Worm (Caenorhabditis elegans) whole organism, L1 larva: ENCODE results near the gene F53G2.3.

Experiments
- ceh-63 ChIP-seq: fragments of 200-800 bp; sonication (Bioruptor generic); optimal IDR thresholded peaks from 2 replicates; lab custom pipeline; 2018; ENCODE audit warnings: mild to moderate bottlenecking, missing genetic modification characterization, missing compliant biosample characterization
- ces-1 ChIP-seq: fragments of 150-350 bp; optimal IDR thresholded peaks from 2 replicates; lab custom pipeline; 2014; ENCODE audit warnings: missing biosample characterization, missing genetic modification reagents, missing genetic modification characterization
- dpl-1 ChIP-seq, 3 experiments: fragments of 150-350 bp in 2 of 3; sonication (generic microtip) in 1 of 3; optimal IDR thresholded peaks; 2 replicates each; lab custom pipeline; 2014 to 2017; ENCODE audit warnings: missing biosample characterization in 3 of 3, missing genetic modification characterization in 3 of 3, missing genetic modification reagents in 3 of 3
- efl-1 ChIP-seq, 4 experiments: fragments of 150-350 bp; optimal IDR thresholded peaks in 3 of 4; peaks in 1 of 4; 1 replicate in 1 of 4; 2 replicates in 3 of 4; lab custom pipeline; 2014; ENCODE audit warnings: missing biosample characterization in 2 of 4, missing genetic modification characterization in 2 of 4, missing genetic modification reagents in 2 of 4
- egl-13 ChIP-seq: sonication (generic microtip); optimal IDR thresholded peaks from 2 replicates; lab custom pipeline; 2016; ENCODE audit warnings: missing genotype, missing genetic modification reagents, missing genetic modification characterization, missing compliant biosample characterization
- fos-1 ChIP-seq: fragments of 150-350 bp; optimal IDR thresholded peaks from 2 replicates; lab custom pipeline; 2014; ENCODE audit warnings: missing biosample characterization, missing genetic modification characterization
- mdl-1 ChIP-seq, 2 experiments: fragments of 150-350 bp; optimal IDR thresholded peaks; 2 replicates each; lab custom pipeline; 2014 to 2017; ENCODE audit warnings: missing biosample characterization in 2 of 2, missing genetic modification characterization in 2 of 2, inconsistent platforms in 1 of 2
- nhr-76 ChIP-seq: sonication (generic microtip); optimal IDR thresholded peaks from 2 replicates; lab custom pipeline; 2017; ENCODE audit warnings: missing biosample characterization, missing genetic modification characterization
- nhr-77 ChIP-seq: fragments of 150-350 bp; optimal IDR thresholded peaks from 2 replicates; lab custom pipeline; 2014; ENCODE audit warnings: missing biosample characterization, missing genetic modification characterization
- pag-3 ChIP-seq: sonication (generic microtip); optimal IDR thresholded peaks from 2 replicates; lab custom pipeline; 2017; ENCODE audit warnings: missing genetic modification characterization, mild to moderate bottlenecking, missing compliant biosample characterization, antibody characterized with exemption, borderline replicate concordance; ENCODE audit not compliant: insufficient read depth
- snpc-4 ChIP-seq: fragments of 150-350 bp; optimal IDR thresholded peaks from 2 replicates; lab custom pipeline; 2014; ENCODE audit warnings: missing biosample characterization, missing genetic modification characterization
- zag-1 ChIP-seq: fragments of 150-350 bp; optimal IDR thresholded peaks from 2 replicates; lab custom pipeline; 2014; ENCODE audit warnings: missing biosample characterization, missing genetic modification characterization

ce11 chrII:2483507-2483906, 3.3 kb downstream of the F53G2.3 start, which contains the start of gene F53G2.13:
- TF ChIP-seq nhr-76 (tag; lab: Kevin White, UChicago) (no peak), nhr-77 (tag; lab: Kevin White, UChicago) (no peak), ces-1 (GFP tag; lab: Kevin White, UChicago) (no peak), mdl-1 (tag; optimal IDR thresholded peaks at IDR 0.05; lab: Kevin White, UChicago) (no peak), efl-1 (optimal IDR thresholded peaks at IDR 0.05; lab: Kevin White, UChicago) (no peak), efl-1 (GFP tag; optimal IDR thresholded peaks at IDR 0.05 in 1 of 2; lab: Kevin White, UChicago) (no peak), pag-3 (tag; lab: Kevin White, UChicago) (no peak), fos-1 (no peak), dpl-1 (GFP tag; optimal IDR thresholded peaks at IDR 0.05; lab: Kevin White, UChicago) (no peak), snpc-4 (no peak), zag-1 (no peak), ceh-63 (GFP tag; lab: Kevin White, UChicago) (no peak), egl-13 (tag; lab: Kevin White, UChicago) (no peak)
